Fruit fly (Drosophila melanogaster) S2 (cell line): ENCODE results near the gene CG34447.

Source experiments
- CG8478 ChIP-seq: fragments of >200 bp; optimal IDR thresholded peaks from 2 replicates; lab custom pipeline; 2018
- CTCF ChIP-seq, 2 experiments: fragments of >200 bp; optimal IDR thresholded peaks; 2 replicates each; lab custom pipeline; 2018

CG34447 gene

DNA sequence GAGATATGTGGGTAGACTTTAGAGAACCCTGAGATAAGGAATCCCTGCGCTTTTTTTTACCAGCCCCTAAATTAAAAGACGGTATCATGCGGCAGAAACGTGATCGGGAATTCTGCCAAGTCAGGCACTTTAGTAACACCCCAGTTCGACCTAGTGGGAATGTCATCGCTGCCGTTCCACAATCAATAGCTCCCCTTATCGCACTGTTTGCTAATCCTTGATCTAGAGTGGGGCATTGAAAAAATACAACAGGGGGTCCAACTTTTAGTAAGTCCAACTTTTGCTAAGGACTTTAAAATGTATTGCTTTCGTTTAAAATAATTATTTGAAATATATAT is 47.7 kb downstream of the CG34447 start:
- no peak for TF ChIP-seq CTCF (optimal IDR thresholded peaks at IDR 0.05; lab: Kevin White, UChicago)
- TF ChIP-seq CG8478 (lab: Kevin White, UChicago), result no peak

DNA sequence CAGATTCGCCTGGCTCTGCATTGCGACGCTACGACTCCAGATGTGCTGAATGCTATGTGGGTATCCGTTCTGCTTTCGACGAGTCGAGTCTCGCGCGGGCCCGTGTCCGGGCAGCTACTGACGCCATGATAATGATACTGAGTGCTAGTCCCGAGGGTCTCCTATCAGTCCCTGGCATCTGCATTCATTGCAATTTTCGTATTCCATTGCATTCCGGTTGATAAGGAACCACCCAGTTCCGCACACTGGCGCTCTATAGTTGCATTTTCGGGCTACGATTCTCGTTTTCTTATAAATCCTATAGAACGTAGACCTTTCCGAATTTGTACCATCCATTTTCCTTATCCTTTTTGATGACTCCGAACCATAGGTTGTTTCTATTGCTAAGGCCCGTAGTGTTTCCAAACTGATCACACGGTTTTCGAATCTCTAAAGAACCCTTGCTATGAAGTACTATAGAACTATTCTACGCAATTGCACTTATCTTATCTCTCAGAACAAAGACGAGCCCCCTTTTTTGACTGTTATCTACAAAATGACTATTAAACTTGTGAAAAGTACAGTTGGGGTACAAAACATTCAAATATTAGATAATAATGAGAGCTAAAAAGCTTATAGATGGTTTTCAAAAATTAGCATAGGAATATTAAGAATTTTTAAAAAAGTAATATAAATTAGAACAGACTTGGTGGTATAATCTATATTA is 48.3 kb downstream of the CG34447 start, which contains the start of gene CG3597:
Gene CG3597, minus strand, starts transcription at position 119 of the 706 bp plus-strand sequence.
- TF ChIP-seq CG8478 (lab: Kevin White, UChicago) (no peak), CTCF (optimal IDR thresholded peaks at IDR 0.05; lab: Kevin White, UChicago) (no peak)

DNA sequence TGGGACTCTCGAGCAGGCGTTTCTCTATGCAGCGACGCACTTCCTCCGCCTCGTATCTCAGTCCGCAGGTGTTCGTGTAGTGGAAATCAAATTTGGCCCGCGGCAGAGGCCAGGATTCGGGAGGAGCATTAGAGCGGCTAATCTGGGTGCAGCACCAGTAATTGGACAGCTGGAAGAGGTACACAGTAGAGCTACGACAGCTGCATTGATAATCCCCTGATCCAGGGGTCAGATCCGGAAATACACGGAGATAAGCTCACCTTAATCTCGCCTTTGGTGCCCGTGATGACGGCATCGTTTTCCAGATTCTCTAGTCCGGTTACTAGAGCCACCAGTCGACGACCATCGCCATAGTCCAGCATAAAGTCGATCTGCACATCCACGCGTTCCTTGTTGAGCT is 49.5 kb downstream of the CG34447 start:
- TF ChIP-seq CTCF (optimal IDR thresholded peaks at IDR 0.05; lab: Kevin White, UChicago), result no peak
- no peak for TF ChIP-seq CG8478 (lab: Kevin White, UChicago)
